Worm (Caenorhabditis elegans): Measurements from ENCODE around the gene math-23.

DNA sequence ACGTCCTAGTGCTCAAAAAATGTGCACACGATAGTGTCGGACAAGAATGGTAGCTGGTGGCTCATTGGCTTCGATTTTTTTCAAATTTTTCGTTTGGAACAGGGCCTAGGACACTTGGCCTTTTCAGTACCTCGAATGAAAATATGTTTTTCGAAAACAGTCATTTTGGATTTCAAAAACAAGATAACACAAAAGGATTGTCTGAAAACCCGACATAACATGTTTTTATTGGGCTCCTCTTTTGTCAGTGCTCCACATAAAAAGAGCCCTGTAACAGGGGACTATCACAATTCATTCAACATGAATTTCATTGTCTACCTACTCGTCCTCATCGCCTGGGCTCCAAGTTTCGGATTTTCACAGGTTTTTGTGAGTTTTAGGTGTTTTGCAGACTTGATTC is 37.8 kb upstream of the math-23 start, which contains the start of gene C16C4.17:
- TF ChIP-seq che-1 (tag; optimal IDR thresholded peaks at IDR 0.05) (no peak), pat-9 (tag; optimal IDR thresholded peaks at IDR 0.05) (no peak), ceh-24 (tag; optimal IDR thresholded peaks at IDR 0.05) (no peak), pha-4 (tag; optimal IDR thresholded peaks at IDR 0.05) (no peak), ama-1 (optimal IDR thresholded peaks at IDR 0.05) (no peak), zip-5 (tag; optimal IDR thresholded peaks at IDR 0.05) (no peak), ets-4 (tag; optimal IDR thresholded peaks at IDR 0.05) (no peak)
